Worm (Caenorhabditis elegans) whole organism, early embryonic: Measurements from ENCODE around the gene prp-21.
"Not testable (repeated sequence)": the region's sequence is repeated elsewhere in the genome, so short reads cannot be mapped to it uniquely, and the experiment has no call there.

Experiments used
- B0310.2 ChIP-seq: sonication (generic microtip); optimal IDR thresholded peaks from 2 replicates; lab custom pipeline; 2016; ENCODE audit warnings: mild to moderate bottlenecking, missing genetic modification characterization, missing compliant biosample characterization
- F13C5.2 ChIP-seq: sonication (generic microtip); optimal IDR thresholded peaks from 2 replicates; lab custom pipeline; 2017; ENCODE audit warnings: mild to moderate bottlenecking, missing genetic modification characterization, inconsistent platforms, missing compliant biosample characterization
- aly-1 ChIP-seq: sonication (generic microtip); optimal IDR thresholded peaks from 2 replicates; lab custom pipeline; 2016; ENCODE audit warnings: missing genetic modification characterization, missing compliant biosample characterization
- ama-1 ChIP-seq: fragments of 150-350 bp; optimal IDR thresholded peaks from 2 replicates; lab custom pipeline; 2014
- ceh-13 ChIP-seq: fragments of 200-800 bp; sonication (Bioruptor generic); optimal IDR thresholded peaks from 2 replicates; lab custom pipeline; 2018; ENCODE audit warnings: mild to moderate bottlenecking, missing genetic modification characterization, missing compliant biosample characterization
- ceh-36 ChIP-seq: sonication (generic microtip); optimal IDR thresholded peaks from 2 replicates; lab custom pipeline; 2016; ENCODE audit warnings: missing genetic modification characterization, inconsistent platforms, missing compliant biosample characterization
- flt-1 ChIP-seq: fragments of 200-800 bp; sonication (Bioruptor generic); IDR thresholded peaks from 2 replicates; pipeline ENCODE4 v1.3.6; 2022; ENCODE audit warnings: missing genetic modification characterization, missing compliant biosample characterization
- hmbx-1 ChIP-seq: sonication (generic microtip); optimal IDR thresholded peaks from 2 replicates; lab custom pipeline; 2016; ENCODE audit warnings: mild to moderate bottlenecking, missing genetic modification characterization, missing compliant biosample characterization
- hmg-4 ChIP-seq: fragments of 200-800 bp; sonication (Bioruptor generic); optimal IDR thresholded peaks from 2 replicates; lab custom pipeline; 2018; ENCODE audit warnings: mild to moderate bottlenecking, missing genetic modification characterization, missing compliant biosample characterization
- hnd-1 ChIP-seq: sonication (generic microtip); optimal IDR thresholded peaks from 2 replicates; lab custom pipeline; 2016; ENCODE audit warnings: missing genetic modification characterization, missing compliant biosample characterization
- pes-1 ChIP-seq: fragments of 200-800 bp; sonication (Bioruptor generic); IDR thresholded peaks from 2 replicates; pipeline ENCODE4 v1.3.6; 2022; ENCODE audit warnings: missing genetic modification reagents, missing genetic modification characterization, missing compliant biosample characterization
- scrt-1 ChIP-seq: fragments of 200-800 bp; sonication (Bioruptor generic); IDR thresholded peaks from 2 replicates; pipeline ENCODE4 v1.3.6; 2022; ENCODE audit warnings: missing genetic modification characterization, missing compliant biosample characterization
- sea-1 ChIP-seq: fragments of 200-800 bp; sonication (Bioruptor generic); conservative IDR thresholded peaks from 2 replicates; pipeline ENCODE4 v1.3.6; 2022; ENCODE audit warnings: missing genetic modification characterization, missing compliant biosample characterization
- tbx-11 ChIP-seq: fragments of 200-800 bp; sonication (Bioruptor generic); IDR thresholded peaks from 2 replicates; pipeline ENCODE4 v1.3.6; 2022; ENCODE audit warnings: missing genetic modification characterization, missing compliant biosample characterization
- tbx-37 ChIP-seq: fragments of 200-800 bp; sonication (Bioruptor generic); conservative IDR thresholded peaks from 2 replicates; pipeline ENCODE4 v1.3.6; 2022; ENCODE audit warnings: missing genetic modification reagents, missing genetic modification characterization, missing compliant biosample characterization
- tra-4 ChIP-seq: sonication (generic microtip); optimal IDR thresholded peaks from 2 replicates; lab custom pipeline; 2017; ENCODE audit warnings: missing genetic modification characterization, missing compliant biosample characterization

The prp-21 gene

ce11 chrII:535226-535625 lies 50.6 kb downstream of the prp-21 start, which contains the start of gene T27A1.3:
TSS of gene T27A1.3 (plus strand) at chrII:535526.
- TF ChIP-seq hnd-1; F13C5.2 (tag; lab: Kevin White, UChicago); hmg-4 (GFP tag; lab: Kevin White, UChicago): not testable (repeated sequence)

DNA sequence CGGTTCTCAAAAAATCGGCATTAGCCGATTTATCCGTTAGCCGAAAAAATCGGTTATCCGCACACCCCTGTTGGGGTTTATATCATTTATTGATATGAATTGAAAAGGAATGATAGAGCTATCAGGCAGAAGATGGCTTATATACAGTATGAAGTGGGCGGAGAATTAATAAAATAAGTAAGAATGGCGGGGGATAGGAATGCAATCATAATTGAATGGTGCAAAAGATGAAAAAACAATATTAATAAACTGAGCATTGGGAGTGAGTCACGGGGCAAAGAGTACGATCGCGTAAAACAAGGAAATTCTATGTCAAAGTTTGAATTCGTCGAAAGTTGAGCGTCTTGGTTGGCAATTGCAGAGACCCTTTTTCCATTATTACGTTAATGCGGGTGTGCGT lies 52.1 kb downstream of the prp-21 start, which contains the start of gene T27A1.2:
Gene T27A1.2, minus strand, starts transcription at position 101 of the 400 bp plus-strand sequence.
- TF ChIP-seq sea-1 (GFP tag; lab: Robert Waterston, UW) (no peak), ama-1 (lab: Kevin White, UChicago) (no peak), F13C5.2 (tag; lab: Kevin White, UChicago) (no peak), aly-1 (no peak), flt-1 (no peak), hmg-4 (GFP tag; lab: Kevin White, UChicago) (no peak), pes-1 (no peak), B0310.2 (tag; lab: Kevin White, UChicago) (no peak), ceh-36 (no peak), scrt-1 (no peak), tra-4 (tag; lab: Kevin White, UChicago) (no peak), ceh-13 (GFP tag; lab: Kevin White, UChicago) (no peak), tbx-37 (GFP tag; lab: Robert Waterston, UW) (no peak), hmbx-1 (no peak), tbx-11 (no peak)
